Worm (Caenorhabditis elegans): ENCODE measurements around the gene T02G5.15.
A peak's percentile ranks its signal among the peaks of the same experiment; 100 is the strongest.

The T02G5.15 gene

DNA sequence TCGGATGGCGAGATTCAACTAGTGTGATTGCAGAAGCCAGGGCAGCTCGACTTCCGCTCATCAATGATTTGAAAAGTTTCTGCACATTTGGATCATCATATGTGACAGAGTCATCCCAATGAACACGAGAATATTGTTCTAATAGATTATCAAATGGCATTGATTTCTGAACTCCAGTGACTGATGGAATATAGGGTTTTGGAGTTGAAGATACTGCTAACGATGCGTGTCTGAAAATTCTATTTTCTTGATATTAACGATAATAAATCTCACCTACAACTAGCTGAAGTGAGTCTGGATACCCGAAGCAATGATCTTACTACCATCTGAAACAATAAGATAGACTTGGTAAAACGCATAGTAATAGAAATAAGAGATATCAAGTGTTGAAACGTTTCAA is 16.7 kb downstream of the T02G5.15 start, which contains the start of gene mmaa-1:
Gene mmaa-1, minus strand, starts transcription at position 328 of the 400 bp plus-strand sequence.
- no peak for TF ChIP-seq ceh-31 (tag; optimal IDR thresholded peaks at IDR 0.05)
- no peak for TF ChIP-seq ets-4 (tag; optimal IDR thresholded peaks at IDR 0.05)
- TF ChIP-seq dve-1 (tag; optimal IDR thresholded peaks at IDR 0.05): no peak
- no peak for TF ChIP-seq nhr-11 (tag; optimal IDR thresholded peaks at IDR 0.05)
- no peak for TF ChIP-seq sox-2 (GFP tag; IDR thresholded peaks at IDR 0.05)
- no peak for TF ChIP-seq ceh-48 (tag; optimal IDR thresholded peaks at IDR 0.05)
- TF ChIP-seq ceh-9 (tag; optimal IDR thresholded peaks at IDR 0.05): no peak
- no peak for TF ChIP-seq pag-3 (tag; optimal IDR thresholded peaks at IDR 0.05; ENCODE audit: borderline replicate concordance)
- TF ChIP-seq K09A11.1 (tag; optimal IDR thresholded peaks at IDR 0.05; ENCODE audit: insufficient read depth): no peak
- TF ChIP-seq pha-4 (tag; optimal IDR thresholded peaks at IDR 0.05): no peak
- no peak for TF ChIP-seq fkh-10 (GFP tag; optimal IDR thresholded peaks at IDR 0.05)

DNA sequence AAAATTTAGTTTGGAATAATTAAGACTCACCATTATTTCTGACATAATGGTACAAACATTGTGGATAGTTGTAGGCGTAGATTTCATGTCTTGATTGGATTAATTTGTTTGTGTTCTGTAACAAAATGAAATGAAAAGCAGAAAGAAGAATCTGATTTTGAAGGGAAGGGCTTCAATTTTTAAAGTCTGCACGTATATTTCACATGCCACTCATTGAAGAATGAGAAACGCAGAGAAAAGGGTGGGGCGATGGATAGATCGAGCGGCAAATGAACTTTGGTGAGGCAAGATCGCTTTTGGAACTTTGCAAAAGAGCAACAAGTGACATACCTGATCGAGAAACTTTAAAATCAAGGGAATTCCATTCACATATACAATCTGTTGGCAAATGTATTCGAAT is 18.2 kb downstream of the T02G5.15 start:
- no peak for TF ChIP-seq rnt-1 (tag; optimal IDR thresholded peaks at IDR 0.05)
- no peak for TF ChIP-seq nhr-232 (tag; optimal IDR thresholded peaks at IDR 0.05)
- TF ChIP-seq hlh-8 (tag; optimal IDR thresholded peaks at IDR 0.05): no peak
- TF ChIP-seq sox-2 (GFP tag; IDR thresholded peaks at IDR 0.05): no peak
- no peak for TF ChIP-seq fkh-6 (tag; optimal IDR thresholded peaks at IDR 0.05)
- no peak for TF ChIP-seq unc-55 (GFP tag; optimal IDR thresholded peaks at IDR 0.05)
- no peak for TF ChIP-seq ceh-22 (tag; optimal IDR thresholded peaks at IDR 0.05)

DNA sequence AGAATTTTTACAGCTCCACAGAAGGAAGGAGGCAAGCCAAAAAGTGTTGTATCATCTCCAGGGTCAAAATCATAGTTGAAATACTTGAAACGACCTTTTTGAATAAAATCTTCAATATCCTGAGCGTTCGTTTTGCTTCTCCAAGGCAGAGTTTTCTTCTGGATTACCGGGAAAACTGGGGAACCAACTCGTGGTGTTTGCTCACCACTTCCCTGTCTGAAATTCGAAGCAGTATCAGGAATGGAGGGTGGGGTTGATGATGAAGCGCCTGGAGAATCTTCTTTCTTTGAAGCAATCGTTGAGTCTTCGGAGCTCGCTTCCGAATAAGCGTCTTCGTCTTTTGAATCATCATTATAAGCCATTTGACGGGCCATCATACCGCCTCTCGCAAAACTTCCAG is 19.0 kb downstream of the T02G5.15 start:
- TF ChIP-seq fax-1 (tag; optimal IDR thresholded peaks at IDR 0.05) (no peak), sox-4 (tag; optimal IDR thresholded peaks at IDR 0.05) (no peak), gmeb-2 (tag; optimal IDR thresholded peaks at IDR 0.05) (no peak), unc-86 (tag; optimal IDR thresholded peaks at IDR 0.05) (no peak), C38D4.7 (GFP tag; optimal IDR thresholded peaks at IDR 0.05) (no peak), ets-4 (tag; optimal IDR thresholded peaks at IDR 0.05) (no peak), K02D7.2 (tag; optimal IDR thresholded peaks at IDR 0.05) (no peak), ceh-24 (tag; optimal IDR thresholded peaks at IDR 0.05) (no peak)

ce11 chrII:7104794-7105613 is 20.9 kb downstream of the T02G5.15 start, which contains the start of the genes farl-11 and rpl-33:
farl-11 (minus strand) TSS chrII:7105035.
rpl-33 (plus strand) TSS chrII:7105563.
- TF ChIP-seq nfya-1 (tag; optimal IDR thresholded peaks at IDR 0.05): peak; percentile 73
- no peak for TF ChIP-seq ceh-19 (GFP tag; optimal IDR thresholded peaks at IDR 0.05)
- peak; percentile 6 for TF ChIP-seq unc-42 (tag; optimal IDR thresholded peaks at IDR 0.05)
- TF ChIP-seq ets-4 (tag; optimal IDR thresholded peaks at IDR 0.05): peak; percentile 39
- TF ChIP-seq T23F11.4 (GFP tag; optimal IDR thresholded peaks at IDR 0.05): no peak
- TF ChIP-seq ceh-9 (tag; optimal IDR thresholded peaks at IDR 0.05): no peak
- no peak for TF ChIP-seq pag-3 (tag; optimal IDR thresholded peaks at IDR 0.05; ENCODE audit: borderline replicate concordance)
- no peak for TF ChIP-seq ceh-24 (tag; optimal IDR thresholded peaks at IDR 0.05)
- no peak for TF ChIP-seq lim-6 (tag; optimal IDR thresholded peaks at IDR 0.05)
- no peak for TF ChIP-seq ztf-16 (tag; optimal IDR thresholded peaks at IDR 0.05)
- TF ChIP-seq Y22D7AL.16 (tag; optimal IDR thresholded peaks at IDR 0.05): no peak
- TF ChIP-seq ceh-2 (tag; optimal IDR thresholded peaks at IDR 0.05): no peak
- no peak for TF ChIP-seq ceh-6 (GFP tag; optimal IDR thresholded peaks at IDR 0.05)
- no peak for TF ChIP-seq dmd-4 (tag; optimal IDR thresholded peaks at IDR 0.05; ENCODE audit: borderline replicate concordance)
- TF ChIP-seq npax-4 (tag; optimal IDR thresholded peaks at IDR 0.05): no peak
- peak; percentile 50 for TF ChIP-seq dve-1 (tag; optimal IDR thresholded peaks at IDR 0.05)
- TF ChIP-seq elt-2 (tag; optimal IDR thresholded peaks at IDR 0.05): peak; percentile 42
- TF ChIP-seq zip-5 (tag; optimal IDR thresholded peaks at IDR 0.05): no peak
- TF ChIP-seq sox-4 (tag; optimal IDR thresholded peaks at IDR 0.05): no peak
- TF ChIP-seq pax-1 (tag; optimal IDR thresholded peaks at IDR 0.05): peak; percentile 19
- peak; percentile 52 for TF ChIP-seq tbx-2 (tag; optimal IDR thresholded peaks at IDR 0.05)
- TF ChIP-seq syd-9 (tag; optimal IDR thresholded peaks at IDR 0.05): no peak
- TF ChIP-seq pqm-1 (tag; optimal IDR thresholded peaks at IDR 0.05): no peak
- no peak for TF ChIP-seq C08G9.2 (tag; optimal IDR thresholded peaks at IDR 0.05)
- TF ChIP-seq sdc-2 (tag; optimal IDR thresholded peaks at IDR 0.05): no peak
- TF ChIP-seq ceh-22 (tag; optimal IDR thresholded peaks at IDR 0.05): no peak
- no peak for TF ChIP-seq K09A11.1 (tag; optimal IDR thresholded peaks at IDR 0.05; ENCODE audit: insufficient read depth)
- TF ChIP-seq ama-1 (optimal IDR thresholded peaks at IDR 0.05): no peak
- TF ChIP-seq pat-9 (tag; optimal IDR thresholded peaks at IDR 0.05): no peak
- TF ChIP-seq ref-2 (tag; optimal IDR thresholded peaks at IDR 0.05): peak; percentile 29
- TF ChIP-seq fax-1 (tag; optimal IDR thresholded peaks at IDR 0.05): no peak
